Worm (Caenorhabditis elegans) whole organism, young adult: ENCODE data around the gene exh-1.

ENCODE experiments used
- B0261.1 ChIP-seq: sonication (generic microtip); optimal IDR thresholded peaks from 2 replicates; lab custom pipeline; 2016; ENCODE audit warnings: mild to moderate bottlenecking, missing genetic modification characterization, moderate library complexity, missing compliant biosample characterization
- C06A6.2 ChIP-seq: fragments of 200-800 bp; sonication (Bioruptor generic); conservative IDR thresholded peaks from 2 replicates; pipeline ENCODE4 v1.3.6; 2022; ENCODE audit warnings: missing genetic modification characterization, missing compliant biosample characterization
- F10E7.11 ChIP-seq: sonication (generic microtip); optimal IDR thresholded peaks from 2 replicates; lab custom pipeline; 2017; ENCODE audit warnings: mild to moderate bottlenecking, missing genetic modification characterization, moderate library complexity, missing compliant biosample characterization
- F52B5.7 ChIP-seq: sonication (generic microtip); optimal IDR thresholded peaks from 2 replicates; lab custom pipeline; 2016; ENCODE audit warnings: mild to moderate bottlenecking, missing genetic modification characterization, missing compliant biosample characterization
- Y67H2A.10 ChIP-seq: fragments of 200-800 bp; sonication (Bioruptor generic); conservative IDR thresholded peaks from 2 replicates; pipeline ENCODE4 v1.3.6; 2022; ENCODE audit warnings: missing genetic modification reagents, missing genetic modification characterization, missing compliant biosample characterization
- Y79H2A.3 ChIP-seq: fragments of 200-800 bp; sonication (Bioruptor generic); conservative IDR thresholded peaks from 2 replicates; pipeline ENCODE4 v1.3.6; 2022; ENCODE audit warnings: missing genetic modification reagents, missing genetic modification characterization, missing compliant biosample characterization
- ZK185.1 ChIP-seq: sonication (generic microtip); optimal IDR thresholded peaks from 2 replicates; lab custom pipeline; 2016; ENCODE audit warnings: mild to moderate bottlenecking, missing genetic modification characterization, missing compliant biosample characterization; ENCODE audit not compliant: poor library complexity, severe bottlenecking
- aptf-3 ChIP-seq: fragments of 200-800 bp; sonication (Bioruptor generic); IDR thresholded peaks from 2 replicates; pipeline ENCODE4 v1.3.6; 2022; ENCODE audit warnings: missing genetic modification characterization, missing compliant biosample characterization
- athp-1 ChIP-seq: sonication (generic microtip); optimal IDR thresholded peaks from 2 replicates; lab custom pipeline; 2017; ENCODE audit warnings: mild to moderate bottlenecking, missing genetic modification characterization, missing compliant biosample characterization
- bed-2 ChIP-seq: fragments of 200-800 bp; sonication (Bioruptor generic); IDR thresholded peaks from 2 replicates; pipeline ENCODE4 v1.3.6; 2022; ENCODE audit warnings: missing genetic modification reagents, missing genetic modification characterization, missing compliant biosample characterization
- cebp-2 ChIP-seq: fragments of 200-800 bp; sonication (Bioruptor generic); IDR thresholded peaks from 2 replicates; pipeline ENCODE4 v1.3.6; 2022; ENCODE audit warnings: missing genetic modification characterization, missing compliant biosample characterization
- ceh-79 ChIP-seq: sonication (generic microtip); optimal IDR thresholded peaks from 2 replicates; lab custom pipeline; 2017; ENCODE audit warnings: mild to moderate bottlenecking, missing genetic modification characterization, missing compliant biosample characterization
- dox-1 ChIP-seq: fragments of 200-800 bp; sonication (Bioruptor generic); IDR thresholded peaks from 2 replicates; pipeline ENCODE4 v1.3.6; 2022; ENCODE audit warnings: missing genetic modification reagents, missing genetic modification characterization, missing compliant biosample characterization
- dpff-1 ChIP-seq: sonication (generic microtip); optimal IDR thresholded peaks from 2 replicates; lab custom pipeline; 2017; ENCODE audit warnings: mild to moderate bottlenecking, missing genetic modification characterization, missing compliant biosample characterization
- efl-1 ChIP-seq: fragments of 150-350 bp; optimal IDR thresholded peaks from 2 replicates; lab custom pipeline; 2014; ENCODE audit warnings: missing biosample characterization, missing genetic modification reagents, missing genetic modification characterization
- egl-18 ChIP-seq: fragments of 200-800 bp; sonication (Bioruptor generic); IDR thresholded peaks from 2 replicates; pipeline ENCODE4 v1.3.6; 2022; ENCODE audit warnings: missing genetic modification reagents, missing genetic modification characterization, missing compliant biosample characterization
- egrh-3 ChIP-seq: fragments of 200-800 bp; sonication (Bioruptor generic); IDR thresholded peaks from 2 replicates; pipeline ENCODE4 v1.3.6; 2022; ENCODE audit warnings: missing genetic modification reagents, missing genetic modification characterization, missing compliant biosample characterization
- ets-4 ChIP-seq: fragments of 200-800 bp; sonication (Bioruptor generic); optimal IDR thresholded peaks from 2 replicates; lab custom pipeline; 2018; ENCODE audit warnings: mild to moderate bottlenecking, missing genetic modification characterization, missing compliant biosample characterization
- gei-17 ChIP-seq: fragments of 200-800 bp; sonication (Bioruptor generic); optimal IDR thresholded peaks from 2 replicates; lab custom pipeline; 2018; ENCODE audit warnings: mild to moderate bottlenecking, missing genetic modification characterization, missing compliant biosample characterization
- him-1 ChIP-seq: sonication (generic microtip); optimal IDR thresholded peaks from 2 replicates; lab custom pipeline; 2016; ENCODE audit warnings: missing genotype, missing genetic modification reagents, missing genetic modification characterization, missing compliant biosample characterization
- hlh-12 ChIP-seq: sonication (generic microtip); optimal IDR thresholded peaks from 2 replicates; lab custom pipeline; 2016; ENCODE audit warnings: missing genetic modification characterization, missing compliant biosample characterization
- hlh-26 ChIP-seq: fragments of 200-800 bp; sonication (Bioruptor generic); conservative IDR thresholded peaks from 2 replicates; pipeline ENCODE4 v1.3.6; 2022; ENCODE audit warnings: missing genetic modification reagents, missing genetic modification characterization, missing compliant biosample characterization
- hmg-1.2 ChIP-seq: fragments of 200-800 bp; sonication (Bioruptor generic); IDR thresholded peaks from 2 replicates; pipeline ENCODE4 v1.3.6; 2022; ENCODE audit warnings: missing genetic modification reagents, missing genetic modification characterization, missing compliant biosample characterization
- hsf-1 ChIP-seq: fragments of 200-800 bp; sonication (Bioruptor generic); IDR thresholded peaks from 2 replicates; pipeline ENCODE4 v1.3.6; 2022; ENCODE audit warnings: missing genetic modification reagents, missing genetic modification characterization, missing compliant biosample characterization
- lag-1 ChIP-seq: fragments of 200-800 bp; sonication (Bioruptor generic); IDR thresholded peaks from 2 replicates; pipeline ENCODE4 v1.3.6; 2022; ENCODE audit warnings: missing genetic modification reagents, missing genetic modification characterization, missing compliant biosample characterization
- lin-26 ChIP-seq: fragments of 200-800 bp; sonication (Bioruptor generic); IDR thresholded peaks from 2 replicates; pipeline ENCODE4 v1.3.6; 2022; ENCODE audit warnings: missing genetic modification reagents, missing genetic modification characterization, missing compliant biosample characterization
- lsl-1 ChIP-seq: fragments of 200-800 bp; sonication (Bioruptor generic); optimal IDR thresholded peaks from 2 replicates; lab custom pipeline; 2018; ENCODE audit warnings: mild to moderate bottlenecking, missing genetic modification characterization, moderate library complexity, missing compliant biosample characterization
- mcd-1 ChIP-seq: fragments of 200-800 bp; sonication (Bioruptor generic); IDR thresholded peaks from 2 replicates; pipeline ENCODE4 v1.3.6; 2022; ENCODE audit warnings: missing genetic modification reagents, missing genetic modification characterization, missing compliant biosample characterization
- mes-4 ChIP-seq: sonication (generic microtip); optimal IDR thresholded peaks from 2 replicates; lab custom pipeline; 2016; ENCODE audit warnings: missing genotype, missing genetic modification characterization, missing compliant biosample characterization
- nfya-2 ChIP-seq: fragments of 200-800 bp; sonication (Bioruptor generic); IDR thresholded peaks from 2 replicates; pipeline ENCODE4 v1.3.6; 2022; ENCODE audit warnings: missing genetic modification reagents, missing genetic modification characterization, missing compliant biosample characterization
- nhr-90 ChIP-seq: sonication (generic microtip); optimal IDR thresholded peaks from 2 replicates; lab custom pipeline; 2016; ENCODE audit warnings: missing genotype, mild to moderate bottlenecking, missing genetic modification characterization, missing compliant biosample characterization
- pha-4 ChIP-seq: fragments of 150-350 bp; sonication (generic microtip); optimal IDR thresholded peaks from 2 replicates; lab custom pipeline; 2014; ENCODE audit warnings: missing biosample characterization, missing genetic modification reagents, missing genetic modification characterization
- rpc-1 ChIP-seq, 2 experiments: fragments of 150-350 bp in 1 of 2; sonication (generic microtip) in 1 of 2; optimal IDR thresholded peaks; 2 replicates each; lab custom pipeline; 2014 to 2018; ENCODE audit warnings: missing biosample characterization in 1 of 2, missing genetic modification characterization in 1 of 2, missing genetic modification reagents in 1 of 2, missing genotype in 1 of 2
- sdz-38 ChIP-seq: sonication (generic microtip); optimal IDR thresholded peaks from 2 replicates; lab custom pipeline; 2016; ENCODE audit warnings: missing genotype, missing genetic modification characterization, missing compliant biosample characterization
- sea-2 ChIP-seq: fragments of 200-800 bp; sonication (Bioruptor generic); IDR thresholded peaks from 2 replicates; pipeline ENCODE4 v1.3.6; 2022; ENCODE audit warnings: missing genetic modification characterization, missing compliant biosample characterization
- snpc-3.4 ChIP-seq: sonication (generic microtip); optimal IDR thresholded peaks from 2 replicates; lab custom pipeline; 2017; ENCODE audit warnings: missing genetic modification characterization, mild to moderate bottlenecking, missing compliant biosample characterization, antibody characterized with exemption, moderate library complexity, missing genotype, missing genetic modification reagents
- tbx-9 ChIP-seq: sonication (generic microtip); optimal IDR thresholded peaks from 2 replicates; lab custom pipeline; 2016; ENCODE audit warnings: borderline replicate concordance, missing genetic modification characterization, inconsistent platforms, missing compliant biosample characterization
- unc-62 ChIP-seq: fragments of 150-350 bp; optimal IDR thresholded peaks from 2 replicates; lab custom pipeline; 2014; ENCODE audit warnings: missing biosample characterization, missing genetic modification reagents, missing genetic modification characterization
- xnd-1 ChIP-seq: sonication (generic microtip); optimal IDR thresholded peaks from 2 replicates; lab custom pipeline; 2016; ENCODE audit warnings: missing genotype, missing genetic modification reagents, missing genetic modification characterization, missing compliant biosample characterization
- zfh-2 ChIP-seq: fragments of 200-800 bp; sonication (Bioruptor generic); conservative IDR thresholded peaks from 2 replicates; pipeline ENCODE4 v1.3.6; 2022; ENCODE audit warnings: missing genetic modification reagents, missing genetic modification characterization, missing compliant biosample characterization
- ztf-28 ChIP-seq: fragments of 200-800 bp; sonication (Bioruptor generic); IDR thresholded peaks from 2 replicates; pipeline ENCODE4 v1.3.6; 2022; ENCODE audit warnings: missing genetic modification reagents, missing genetic modification characterization, missing compliant biosample characterization

Gene exh-1

DNA sequence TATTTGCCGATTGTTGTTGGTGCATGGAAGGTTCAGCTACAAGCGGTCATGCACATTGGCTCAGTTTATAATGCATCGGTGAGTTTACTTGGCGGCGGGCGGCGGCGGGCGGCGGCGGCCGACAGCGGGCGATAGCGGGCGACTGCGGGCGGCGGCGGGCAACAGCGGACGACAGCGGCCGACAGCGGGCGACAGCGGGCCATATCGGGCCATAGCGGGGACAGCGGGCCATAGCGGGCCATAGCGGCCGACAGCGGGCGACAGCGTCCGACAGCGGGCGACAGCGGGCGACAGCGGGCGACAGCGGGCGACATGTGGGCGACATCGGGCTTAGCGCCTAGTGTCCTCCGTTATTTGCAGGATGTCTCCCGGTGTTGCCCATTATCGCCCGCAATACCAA lies 24.8 kb upstream of the exh-1 start:
- TF ChIP-seq zfh-2 (GFP tag; lab: Robert Waterston, UW): peak; percentile 97
- no peak for TF ChIP-seq hlh-26
- TF ChIP-seq dox-1: peak; percentile 13; the same call in 1 of the 2 replicates
- no peak for TF ChIP-seq athp-1 (tag; lab: Kevin White, UChicago)
- TF ChIP-seq egrh-3 (GFP tag; lab: Robert Waterston, UW): peak; percentile 98
- no peak for TF ChIP-seq hlh-12 (tag; lab: Kevin White, UChicago)
- no peak for TF ChIP-seq Y79H2A.3
- 0 out of 2 replicates have a peak, but pooled peaks have one; percentile 17 for TF ChIP-seq ztf-28
- no peak for TF ChIP-seq aptf-3 (GFP tag; lab: Robert Waterston, UW)
- no peak for TF ChIP-seq gei-17 (GFP tag; lab: Kevin White, UChicago)
- TF ChIP-seq lin-26: 0 out of 2 replicates have a peak, but pooled peaks have one; percentile 47
- no peak for TF ChIP-seq ZK185.1
- TF ChIP-seq bed-2: peak; percentile 22; the same call in 1 of the 2 replicates
- peak; percentile 45; the same call in 1 of the 2 replicates for TF ChIP-seq sea-2 (GFP tag; lab: Robert Waterston, UW)
- no peak for TF ChIP-seq lag-1 (GFP tag; lab: Robert Waterston, UW)
- no peak for TF ChIP-seq B0261.1 (tag; lab: Kevin White, UChicago)
- no peak for TF ChIP-seq xnd-1 (tag; lab: Kevin White, UChicago)
- peak; percentile 38 for TF ChIP-seq F10E7.11 (tag; lab: Kevin White, UChicago)
- TF ChIP-seq ets-4 (GFP tag; lab: Kevin White, UChicago): no peak

DNA sequence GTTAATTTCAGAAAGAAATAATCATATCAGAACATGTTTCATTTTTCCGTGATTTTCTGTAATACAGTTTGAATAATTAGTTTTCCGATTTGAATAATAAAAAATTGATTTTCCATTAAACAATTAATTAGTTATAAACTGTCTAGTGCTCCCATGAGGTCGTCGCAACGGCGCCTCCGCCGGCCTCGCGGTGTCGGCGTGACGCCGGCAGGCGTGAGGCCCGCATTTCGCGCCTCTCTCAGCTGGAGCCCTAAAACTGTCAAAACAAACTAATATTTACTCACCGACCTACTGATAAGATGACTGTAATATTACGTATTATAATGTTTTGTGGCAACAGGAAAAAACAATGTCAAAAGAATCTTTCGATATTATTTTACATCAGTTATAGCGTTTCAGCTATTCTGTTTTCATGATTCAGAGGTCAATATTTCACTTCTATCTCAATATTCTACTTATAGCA lies 23.6 kb upstream of the exh-1 start, which contains the start of gene F02C9.2:
Gene F02C9.2 (plus strand): TSS at position 413 of the 463 bp plus-strand sequence.
- TF ChIP-seq egrh-3 (GFP tag; lab: Robert Waterston, UW) (peak; percentile 41; the same call in 1 of the 2 replicates), rpc-1 (optimal IDR thresholded peaks at IDR 0.05; lab: Kevin White, UChicago) (no peak), rpc-1 (tag; optimal IDR thresholded peaks at IDR 0.05; lab: Kevin White, UChicago) (no peak), tbx-9 (tag; lab: Kevin White, UChicago) (no peak), unc-62 (GFP tag; lab: Kevin White, UChicago) (no peak), ceh-79 (tag; lab: Kevin White, UChicago) (no peak), efl-1 (GFP tag; lab: Kevin White, UChicago) (no peak), hmg-1.2 (GFP tag; lab: Robert Waterston, UW) (no peak), egl-18 (GFP tag; lab: Robert Waterston, UW) (no peak), zfh-2 (GFP tag; lab: Robert Waterston, UW) (peak; percentile 81), B0261.1 (tag; lab: Kevin White, UChicago) (no peak)

DNA sequence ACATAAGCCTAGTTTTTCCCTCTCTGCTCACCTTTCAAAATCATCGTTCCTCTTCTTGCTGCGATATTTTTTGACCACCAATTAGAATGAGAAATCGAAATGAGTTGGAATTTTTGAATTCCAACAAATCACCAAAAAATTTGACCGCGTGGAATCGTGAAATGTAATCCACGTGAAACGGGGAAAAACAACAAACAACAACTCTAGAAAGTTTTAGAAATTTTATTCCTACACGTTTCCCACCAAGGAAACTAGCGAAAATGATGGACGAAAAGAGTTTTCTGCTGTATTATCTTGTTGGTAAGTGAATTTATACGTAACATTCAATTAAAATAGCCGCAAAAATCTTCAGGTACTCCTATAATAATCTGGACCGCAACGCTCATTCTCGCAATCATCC lies 18.4 kb upstream of the exh-1 start, which contains the start of the genes irld-3 and F02C9.1:
Gene irld-3 (minus strand): TSS at position 101 of the 400 bp plus-strand sequence.
Gene F02C9.1 (plus strand): TSS at position 216 of the 400 bp plus-strand sequence.
- no peak for TF ChIP-seq hsf-1 (GFP tag; lab: Robert Waterston, UW)
- no peak for TF ChIP-seq snpc-3.4 (tag; lab: Kevin White, UChicago)
- TF ChIP-seq Y79H2A.3: no peak
- no peak for TF ChIP-seq Y67H2A.10 (GFP tag; lab: Robert Waterston, UW)
- no peak for TF ChIP-seq C06A6.2 (GFP tag; lab: Robert Waterston, UW)
- no peak for TF ChIP-seq mes-4 (tag; lab: Kevin White, UChicago)
- TF ChIP-seq F52B5.7 (tag; lab: Kevin White, UChicago): no peak
- no peak for TF ChIP-seq pha-4

DNA sequence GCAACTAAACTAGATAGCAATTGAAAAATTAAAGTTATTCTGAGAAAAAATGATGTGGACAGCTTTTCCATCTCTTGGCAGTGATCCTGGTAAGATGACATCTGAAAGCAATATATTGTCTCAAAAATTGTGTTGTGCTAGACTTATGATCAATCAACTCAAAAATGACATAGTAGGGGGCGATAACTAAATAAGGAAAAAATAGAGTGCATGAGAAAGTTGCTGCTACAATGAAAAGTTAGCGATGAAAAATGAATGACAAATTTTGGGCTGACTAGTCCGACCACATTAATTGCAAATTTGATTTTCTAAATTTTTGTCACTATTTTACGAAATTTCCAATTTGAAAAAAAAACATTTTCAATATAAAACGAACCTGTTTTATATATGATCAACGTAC lies 15.7 kb upstream of the exh-1 start, which contains the start of gene srab-9:
Gene srab-9 (minus strand): TSS at position 101 of the 400 bp plus-strand sequence.
- TF ChIP-seq him-1 (no peak), dpff-1 (tag; lab: Kevin White, UChicago) (no peak), nfya-2 (GFP tag; lab: Robert Waterston, UW) (no peak), lsl-1 (GFP tag; lab: Kevin White, UChicago) (no peak), cebp-2 (GFP tag; lab: Robert Waterston, UW) (no peak), mcd-1 (GFP tag; lab: Robert Waterston, UW) (no peak), nhr-90 (tag; lab: Kevin White, UChicago) (no peak), sdz-38 (no peak)
